Worm (Caenorhabditis elegans) whole organism, early embryonic: ENCODE results near the gene F01F1.11.

Experiments
- aly-1 ChIP-seq: sonication (generic microtip); optimal IDR thresholded peaks from 2 replicates; lab custom pipeline; 2016; ENCODE audit warnings: missing genetic modification characterization, missing compliant biosample characterization
- ama-1 ChIP-seq: fragments of 150-350 bp; optimal IDR thresholded peaks from 2 replicates; lab custom pipeline; 2014
- ceh-13 ChIP-seq: fragments of 200-800 bp; sonication (Bioruptor generic); optimal IDR thresholded peaks from 2 replicates; lab custom pipeline; 2018; ENCODE audit warnings: mild to moderate bottlenecking, missing genetic modification characterization, missing compliant biosample characterization
- ceh-36 ChIP-seq: sonication (generic microtip); optimal IDR thresholded peaks from 2 replicates; lab custom pipeline; 2016; ENCODE audit warnings: missing genetic modification characterization, inconsistent platforms, missing compliant biosample characterization
- flt-1 ChIP-seq: fragments of 200-800 bp; sonication (Bioruptor generic); IDR thresholded peaks from 2 replicates; pipeline ENCODE4 v1.3.6; 2022; ENCODE audit warnings: missing genetic modification characterization, missing compliant biosample characterization
- hmbx-1 ChIP-seq: sonication (generic microtip); optimal IDR thresholded peaks from 2 replicates; lab custom pipeline; 2016; ENCODE audit warnings: mild to moderate bottlenecking, missing genetic modification characterization, missing compliant biosample characterization
- hmg-4 ChIP-seq: fragments of 200-800 bp; sonication (Bioruptor generic); optimal IDR thresholded peaks from 2 replicates; lab custom pipeline; 2018; ENCODE audit warnings: mild to moderate bottlenecking, missing genetic modification characterization, missing compliant biosample characterization
- scrt-1 ChIP-seq: fragments of 200-800 bp; sonication (Bioruptor generic); IDR thresholded peaks from 2 replicates; pipeline ENCODE4 v1.3.6; 2022; ENCODE audit warnings: missing genetic modification characterization, missing compliant biosample characterization
- tbx-11 ChIP-seq: fragments of 200-800 bp; sonication (Bioruptor generic); IDR thresholded peaks from 2 replicates; pipeline ENCODE4 v1.3.6; 2022; ENCODE audit warnings: missing genetic modification characterization, missing compliant biosample characterization

- TF ChIP-seq flt-1 (GFP tag; lab: Robert Waterston, UW) = no peak
- no peak for TF ChIP-seq aly-1 (tag; lab: Kevin White, UChicago)
- TF ChIP-seq ama-1 = no peak
- TF ChIP-seq ceh-36 (tag; lab: Kevin White, UChicago) = no peak
- no peak for TF ChIP-seq scrt-1 (GFP tag; lab: Robert Waterston, UW)
- TF ChIP-seq tbx-11 = no peak
- TF ChIP-seq hmg-4 (GFP tag; lab: Kevin White, UChicago) = no peak
- no peak for TF ChIP-seq hmbx-1 (tag; lab: Kevin White, UChicago)
- no peak for TF ChIP-seq ceh-13 (GFP tag; lab: Kevin White, UChicago)
These were observed 45.8 kb upstream of the F01F1.11 start for ce11 chrIII:5917365-5917958.
